Worm (Caenorhabditis elegans) whole organism, midembryonic: Measurements from ENCODE around the gene mai-1.

ENCODE experiments used
- T22C8.4 ChIP-seq: fragments of 200-800 bp; sonication (Bioruptor generic); IDR thresholded peaks from 2 replicates; pipeline ENCODE4 v1.3.6; 2022; ENCODE audit warnings: missing genetic modification characterization, missing compliant biosample characterization
- flt-1 ChIP-seq: fragments of 200-800 bp; sonication (Bioruptor generic); IDR thresholded peaks from 2 replicates; pipeline ENCODE4 v1.3.6; 2022; ENCODE audit warnings: missing genetic modification characterization, missing compliant biosample characterization
- tab-1 ChIP-seq: fragments of 200-800 bp; sonication (Bioruptor generic); IDR thresholded peaks from 2 replicates; pipeline ENCODE4 v1.3.6; 2022; ENCODE audit warnings: missing genetic modification characterization, missing compliant biosample characterization

ce11 chrX:3152361-3152760, 36.0 kb upstream of the mai-1 start, which contains the start of gene bbln-1:
- TF ChIP-seq flt-1 (GFP tag; lab: Robert Waterston, UW): no peak
- TF ChIP-seq tab-1: no peak
- no peak for TF ChIP-seq T22C8.4
